Fruit fly (Drosophila melanogaster): Measurements from ENCODE around the gene mRpS7.

dm6 chr2L:10372297-10372696 lies 14.2 kb upstream of the mRpS7 start:
- no peak for TF ChIP-seq dl (GFP tag; optimal IDR thresholded peaks at IDR 0.05; ENCODE audit: insufficient read depth in 1 of 2, partially characterized antibody in 2 of 2)
- TF ChIP-seq Abd-B (GFP tag; optimal IDR thresholded peaks at IDR 0.05): no peak
- TF ChIP-seq lola (GFP tag; optimal IDR thresholded peaks at IDR 0.05): no peak
- no peak for TF ChIP-seq fru (GFP tag; optimal IDR thresholded peaks at IDR 0.05)
- TF ChIP-seq Dfd (GFP tag; optimal IDR thresholded peaks at IDR 0.05): no peak
- TF ChIP-seq CG9705 (GFP tag; optimal IDR thresholded peaks at IDR 0.05): no peak
- no peak for TF ChIP-seq psq (GFP tag; optimal IDR thresholded peaks at IDR 0.05)
- no peak for TF ChIP-seq usp (GFP tag; optimal IDR thresholded peaks at IDR 0.05)
- no peak for TF ChIP-seq h (GFP tag; optimal IDR thresholded peaks at IDR 0.05)
- no peak for TF ChIP-seq CG32264 (GFP tag; optimal IDR thresholded peaks at IDR 0.05)
- TF ChIP-seq pan (optimal IDR thresholded peaks at IDR 0.05): no peak
- no peak for TF ChIP-seq rgr (GFP tag; optimal IDR thresholded peaks at IDR 0.05)
